Fruit fly (Drosophila melanogaster): Measurements from ENCODE around the gene Drak.

DNA sequence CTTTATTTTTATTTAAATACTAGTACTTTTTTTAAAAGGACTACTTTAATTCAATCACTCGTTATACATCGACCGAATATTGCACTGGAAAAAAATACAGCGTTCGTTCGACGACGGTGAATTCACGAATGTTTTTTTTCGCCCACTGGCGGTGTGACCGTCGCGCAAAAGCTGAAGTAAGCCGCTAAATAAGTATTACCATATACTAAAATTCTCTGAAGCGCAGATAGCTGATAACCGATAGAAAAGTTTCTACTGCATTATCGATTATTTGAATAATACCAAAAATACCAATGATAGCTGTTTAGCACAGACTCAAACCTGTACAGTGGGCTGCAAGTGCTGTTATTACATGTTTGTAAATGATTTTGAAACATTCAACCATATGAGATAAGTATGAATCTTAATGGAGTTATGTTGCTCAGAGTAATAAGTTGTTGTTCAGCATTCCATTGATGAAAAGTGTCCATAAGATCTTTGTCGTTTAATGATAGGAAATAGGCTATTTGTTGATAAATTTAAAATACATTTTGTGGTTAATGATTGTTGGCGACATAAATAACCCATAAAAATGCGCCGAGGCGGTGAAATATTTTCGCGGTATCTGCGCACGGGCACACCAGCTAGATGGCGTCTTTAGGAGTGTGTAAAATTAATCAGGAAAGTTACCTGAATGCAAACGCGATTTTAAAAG, 38.6 kb upstream of the Drak start, which contains the start of the genes Evi5 and HP5:
- TF ChIP-seq hkb (optimal IDR thresholded peaks at IDR 0.05) = no peak
- TF ChIP-seq hkb (GFP tag; IDR thresholded peaks at IDR 0.05) = no peak
- peak; percentile 49 for TF ChIP-seq CG15514 (GFP tag; optimal IDR thresholded peaks at IDR 0.05)
- peak; percentile 63; the same call in 2 of the 3 replicates for TF ChIP-seq CG11560 (tag; IDR thresholded peaks at IDR 0.05)
- TF ChIP-seq CG13287 (GFP tag; IDR thresholded peaks at IDR 0.05; ENCODE audit: partially characterized antibody) = peak; percentile 57; the same call in 1 of the 2 replicates
- no peak for TF ChIP-seq CG17568 (GFP tag; optimal IDR thresholded peaks at IDR 0.05)
- TF ChIP-seq CG3847 (GFP tag; IDR thresholded peaks at IDR 0.05) = peak; percentile 49
- TF ChIP-seq CG7786 (GFP tag; optimal IDR thresholded peaks at IDR 0.05) = peak; percentile 27
- TF ChIP-seq bigmax (GFP tag; optimal IDR thresholded peaks at IDR 0.05) = no peak
- TF ChIP-seq zen (tag; optimal IDR thresholded peaks at IDR 0.05) = no peak
- peak; percentile 27; the same call in 1 of the 2 replicates for TF ChIP-seq wdn (GFP tag; IDR thresholded peaks at IDR 0.05)
- TF ChIP-seq gt (GFP tag; IDR thresholded peaks at IDR 0.05) = no peak

All from whole organism, embryonic.